Fruit fly (Drosophila melanogaster) whole organism, embryonic: Measurements from ENCODE around the gene ldbr.

Source experiments
- Ada2b ChIP-seq: fragments of 200-800 bp; sonication (Bioruptor generic); IDR thresholded peaks from 2 replicates; pipeline ENCODE4 v1.3.6; 2022; ENCODE audit warnings: missing biosample characterization, missing genetic modification characterization
- Aef1 ChIP-seq: fragments of 200-800 bp; sonication (Bioruptor generic); IDR thresholded peaks from 3 replicates; pipeline ENCODE4 v1.3.6; 2022; ENCODE audit warnings: missing biosample characterization, missing genetic modification characterization
- Antp ChIP-seq: fragments of 200-800 bp; sonication (Bioruptor generic); optimal IDR thresholded peaks from 3 replicates; lab custom pipeline; 2016; ENCODE audit warnings: missing biosample characterization, missing genetic modification characterization
- CG10147 ChIP-seq: fragments of 200-800 bp; sonication (Bioruptor generic); optimal IDR thresholded peaks from 2 replicates; lab custom pipeline; 2019; ENCODE audit warnings: missing biosample characterization, mild to moderate bottlenecking, missing genetic modification characterization, moderate library complexity
- CG11695 ChIP-seq: fragments of 200-800 bp; sonication (Bioruptor generic); IDR thresholded peaks from 3 replicates; pipeline ENCODE4 v1.3.6; 2022; ENCODE audit warnings: missing biosample characterization, missing genetic modification characterization
- CG12659 ChIP-seq: fragments of 200-800 bp; sonication (Bioruptor generic); optimal IDR thresholded peaks from 3 replicates; lab custom pipeline; 2017; ENCODE audit warnings: mild to moderate bottlenecking, missing biosample characterization, missing genetic modification reagents, missing genetic modification characterization
- CG13424 ChIP-seq: fragments of 200-800 bp; sonication (Bioruptor generic); optimal IDR thresholded peaks from 2 replicates; lab custom pipeline; 2019; ENCODE audit warnings: missing biosample characterization, mild to moderate bottlenecking, missing genetic modification characterization, moderate library complexity
- CG15011 ChIP-seq: fragments of 200-800 bp; sonication (Bioruptor generic); optimal IDR thresholded peaks from 3 replicates; lab custom pipeline; 2018; ENCODE audit warnings: missing biosample characterization, mild to moderate bottlenecking, missing genetic modification characterization
- CG1647 ChIP-seq: fragments of 200-800 bp; sonication (Bioruptor generic); optimal IDR thresholded peaks from 3 replicates; lab custom pipeline; 2016; ENCODE audit warnings: missing biosample characterization, missing genetic modification characterization
- CG18011 ChIP-seq: fragments of 200-800 bp; sonication (Bioruptor generic); optimal IDR thresholded peaks from 2 replicates; lab custom pipeline; 2017; ENCODE audit warnings: missing biosample characterization, missing genetic modification characterization, mild to moderate bottlenecking, moderate library complexity, missing genotype
- CG18599 ChIP-seq: fragments of 200-800 bp; sonication (Bioruptor generic); optimal IDR thresholded peaks from 3 replicates; lab custom pipeline; 2017; ENCODE audit warnings: missing biosample characterization, missing genetic modification characterization, mild to moderate bottlenecking, moderate library complexity, missing genetic modification reagents
- CG30403 ChIP-seq: fragments of 200-800 bp; sonication (Bioruptor generic); optimal IDR thresholded peaks from 3 replicates; lab custom pipeline; 2016; ENCODE audit warnings: missing biosample characterization, missing genetic modification characterization
- CG4328 ChIP-seq: fragments of 200-800 bp; sonication (Bioruptor generic); optimal IDR thresholded peaks from 3 replicates; lab custom pipeline; 2017; ENCODE audit warnings: missing biosample characterization, missing genetic modification reagents, missing genetic modification characterization
- CG4707 ChIP-seq: fragments of 200-800 bp; sonication (Bioruptor generic); optimal IDR thresholded peaks from 2 replicates; lab custom pipeline; 2018; ENCODE audit warnings: missing biosample characterization, mild to moderate bottlenecking, missing genetic modification characterization, moderate library complexity
- CG6854 ChIP-seq: fragments of 200-800 bp; sonication (Bioruptor generic); optimal IDR thresholded peaks from 3 replicates; lab custom pipeline; 2017; ENCODE audit warnings: missing biosample characterization, mild to moderate bottlenecking, missing genetic modification characterization
- CG7928 ChIP-seq: fragments of 200-800 bp; sonication (Bioruptor generic); optimal IDR thresholded peaks from 2 replicates; lab custom pipeline; 2017; ENCODE audit warnings: missing biosample characterization, mild to moderate bottlenecking, missing genetic modification characterization
- CG7963 ChIP-seq: fragments of 200-800 bp; sonication (Bioruptor generic); IDR thresholded peaks from 3 replicates; pipeline ENCODE4 v1.3.6; 2022; ENCODE audit warnings: missing biosample characterization, missing genetic modification characterization; ENCODE audit not compliant: partially characterized antibody
- CG8388 ChIP-seq: fragments of 200-800 bp; sonication (Bioruptor generic); optimal IDR thresholded peaks from 2 replicates; lab custom pipeline; 2019; ENCODE audit warnings: missing biosample characterization, mild to moderate bottlenecking, missing genetic modification characterization, moderate library complexity
- CG9215 ChIP-seq: fragments of 200-800 bp; sonication (Bioruptor generic); IDR thresholded peaks from 2 replicates; pipeline ENCODE4 v1.3.6; 2022; ENCODE audit warnings: missing biosample characterization, missing genetic modification characterization
- CG9876 ChIP-seq: fragments of 200-800 bp; sonication (Bioruptor generic); optimal IDR thresholded peaks from 2 replicates; lab custom pipeline; 2016; ENCODE audit warnings: missing biosample characterization, missing genetic modification characterization
- CkIIα-i1 ChIP-seq: fragments of 200-800 bp; sonication (Bioruptor generic); IDR thresholded peaks from 2 replicates; pipeline ENCODE4 v1.3.6; 2022; ENCODE audit warnings: missing biosample characterization, missing genetic modification characterization
- H15 ChIP-seq: fragments of 200-800 bp; sonication (Bioruptor generic); IDR thresholded peaks from 3 replicates; pipeline ENCODE4 v1.3.6; 2022; ENCODE audit warnings: missing biosample characterization, missing genetic modification characterization
- HmgZ ChIP-seq: fragments of 200-800 bp; sonication (Bioruptor generic); optimal IDR thresholded peaks from 2 replicates; lab custom pipeline; 2018; ENCODE audit warnings: missing biosample characterization, mild to moderate bottlenecking, missing genetic modification characterization
- Rfx ChIP-seq: fragments of 200-800 bp; sonication (Bioruptor generic); IDR thresholded peaks from 2 replicates; pipeline ENCODE4 v1.3.6; 2022; ENCODE audit warnings: missing biosample characterization, missing genetic modification characterization
- Scr ChIP-seq: fragments of 200-800 bp; sonication (Bioruptor generic); IDR thresholded peaks from 2 replicates; pipeline ENCODE4 v1.3.6; 2022; ENCODE audit warnings: missing biosample characterization, missing genetic modification characterization; ENCODE audit not compliant: partially characterized antibody
- YL-1 ChIP-seq: fragments of 200-800 bp; sonication (Bioruptor generic); optimal IDR thresholded peaks from 3 replicates; lab custom pipeline; 2017; ENCODE audit warnings: missing biosample characterization, mild to moderate bottlenecking, missing genetic modification characterization
- al ChIP-seq: fragments of 200-800 bp; sonication (Bioruptor generic); IDR thresholded peaks from 2 replicates; pipeline ENCODE4 v1.3.6; 2022; ENCODE audit warnings: missing biosample characterization, missing genetic modification characterization
- amos ChIP-seq: fragments of 200-800 bp; sonication (Bioruptor generic); IDR thresholded peaks from 2 replicates; pipeline ENCODE4 v1.3.6; 2022; ENCODE audit warnings: missing biosample characterization, missing genetic modification characterization; ENCODE audit not compliant: partially characterized antibody
- ase ChIP-seq: fragments of 200-800 bp; sonication (Bioruptor generic); IDR thresholded peaks from 3 replicates; pipeline ENCODE4 v1.3.6; 2022; ENCODE audit warnings: missing biosample characterization, missing genetic modification characterization
- az2 ChIP-seq: fragments of 200-800 bp; sonication (Bioruptor generic); optimal IDR thresholded peaks from 3 replicates; lab custom pipeline; 2016; ENCODE audit warnings: missing biosample characterization, missing genetic modification characterization
- bigmax ChIP-seq: fragments of 200-800 bp; sonication (Bioruptor generic); optimal IDR thresholded peaks from 2 replicates; lab custom pipeline; 2018; ENCODE audit warnings: missing biosample characterization, mild to moderate bottlenecking, missing genetic modification characterization
- bsh ChIP-seq, 2 experiments: fragments of 200-800 bp; sonication (Bioruptor generic); optimal IDR thresholded peaks; 2 replicates each; lab custom pipeline; 2017 to 2018; ENCODE audit warnings: mild to moderate bottlenecking in 2 of 2, missing biosample characterization in 2 of 2, missing genetic modification characterization in 2 of 2, moderate library complexity in 1 of 2
- dmrt99B ChIP-seq: fragments of 200-800 bp; sonication (Bioruptor generic); optimal IDR thresholded peaks from 2 replicates; lab custom pipeline; 2018; ENCODE audit warnings: missing biosample characterization, mild to moderate bottlenecking, missing genetic modification characterization, moderate library complexity
- gce ChIP-seq: fragments of 200-800 bp; sonication (Bioruptor generic); IDR thresholded peaks from 3 replicates; pipeline ENCODE4 v1.3.6; 2022; ENCODE audit warnings: missing biosample characterization, missing genetic modification characterization
- gt ChIP-seq: fragments of 200-800 bp; sonication (Bioruptor generic); IDR thresholded peaks from 2 replicates; pipeline ENCODE4 v1.3.6; 2022; ENCODE audit warnings: missing biosample characterization, missing genetic modification characterization
- insv ChIP-seq, 2 experiments: fragments of 200-800 bp; sonication (Bioruptor generic); optimal IDR thresholded peaks; 3 replicates each; lab custom pipeline; 2016 to 2018; ENCODE audit warnings: missing biosample characterization in 2 of 2, missing genetic modification characterization in 2 of 2
- kay ChIP-seq: fragments of 200-800 bp; sonication (Bioruptor generic); optimal IDR thresholded peaks from 2 replicates; lab custom pipeline; 2016; ENCODE audit warnings: missing biosample characterization, missing genetic modification characterization
- lbe ChIP-seq: fragments of 200-800 bp; sonication (Bioruptor generic); optimal IDR thresholded peaks from 2 replicates; lab custom pipeline; 2016; ENCODE audit warnings: missing biosample characterization, mild to moderate bottlenecking, missing genetic modification characterization
- p53 ChIP-seq: fragments of 200-800 bp; sonication (Bioruptor generic); optimal IDR thresholded peaks from 2 replicates; lab custom pipeline; 2016; ENCODE audit warnings: missing biosample characterization, missing genetic modification characterization
- pan ChIP-seq, 4 experiments: fragments of >200 bp in 3 of 4; fragments of 200-800 bp in 1 of 4; sonication (Bioruptor generic) in 1 of 4; optimal IDR thresholded peaks in 3 of 4; IDR thresholded peaks in 1 of 4; 2 replicates each; pipeline versions ENCODE4 v1.3.6 to Lab custom; 2017 to 2022; ENCODE audit warnings: missing biosample characterization in 2 of 4, missing genetic modification characterization in 2 of 4, mixed read lengths in 1 of 4
- prd ChIP-seq, 3 experiments: fragments of >200 bp in 2 of 3; fragments of 200-800 bp in 1 of 3; sonication (Bioruptor generic) in 1 of 3; optimal IDR thresholded peaks in 2 of 3; IDR thresholded peaks in 1 of 3; 2 replicates in 2 of 3; 3 replicates in 1 of 3; pipeline versions ENCODE4 v1.3.6 to Lab custom; 2017 to 2022; ENCODE audit warnings: missing biosample characterization in 1 of 3, missing genetic modification characterization in 1 of 3
- pum ChIP-seq: fragments of 200-800 bp; sonication (Bioruptor generic); optimal IDR thresholded peaks from 2 replicates; lab custom pipeline; 2016; ENCODE audit warnings: missing biosample characterization, missing genetic modification characterization
- stc ChIP-seq: fragments of 200-800 bp; sonication (Bioruptor generic); IDR thresholded peaks from 2 replicates; pipeline ENCODE4 v1.3.6; 2022; ENCODE audit warnings: missing biosample characterization, missing genetic modification characterization
- tap ChIP-seq: fragments of 200-800 bp; optimal IDR thresholded peaks from 3 replicates; lab custom pipeline; 2019; ENCODE audit warnings: missing biosample characterization, mild to moderate bottlenecking, missing genetic modification characterization, moderate library complexity
- tna ChIP-seq: fragments of 200-800 bp; sonication (Bioruptor generic); IDR thresholded peaks from 2 replicates; pipeline ENCODE4 v1.3.6; 2022; ENCODE audit warnings: missing biosample characterization, missing genetic modification characterization; ENCODE audit not compliant: partially characterized antibody
- unc-4 ChIP-seq: fragments of 200-800 bp; sonication (Bioruptor generic); IDR thresholded peaks from 2 replicates; pipeline ENCODE4 v1.3.6; 2022; ENCODE audit warnings: missing biosample characterization, missing genetic modification characterization; ENCODE audit not compliant: partially characterized antibody
- usp ChIP-seq: fragments of >200 bp; optimal IDR thresholded peaks from 2 replicates; lab custom pipeline; 2017; ENCODE audit warnings: missing biosample characterization, missing genetic modification characterization

Gene ldbr

dm6 chr3L:8153206-8153996 lies 31.8 kb downstream of the ldbr start (continued):
- TF ChIP-seq CG30403 (peak; percentile 46), pan (optimal IDR thresholded peaks at IDR 0.05; lab: Kevin White, UChicago) (no peak), pan (GFP tag; optimal IDR thresholded peaks at IDR 0.05 in 1 of 2, IDR thresholded peaks at IDR 0.05 in 1 of 2) (peak in 1 of 2 experiments; percentile 69), pum (peak; percentile 54), bigmax (GFP tag; lab: Kevin White, UChicago) (no peak), CG15011 (GFP tag; lab: Kevin White, UChicago) (peak; percentile 4), H15 (peak; percentile 53; the same call in 1 of the 3 replicates), kay (GFP tag; lab: Kevin White, UChicago) (no peak), lbe (GFP tag; lab: Kevin White, UChicago) (no peak), CG8388 (GFP tag; lab: Kevin White, UChicago) (peak; percentile 32), tap (peak; percentile 61), CG10147 (GFP tag; lab: Kevin White, UChicago) (no peak), unc-4 (no peak), Ada2b (GFP tag; lab: Robert Waterston, UW) (peak; percentile 50), CG4328 (peak; percentile 18), CG9215 (GFP tag; lab: Robert Waterston, UW) (no peak), insv (GFP tag; optimal IDR thresholded peaks at IDR 0.05; lab: Kevin White, UChicago) (no peak), az2 (peak; percentile 51), CG6854 (GFP tag; lab: Kevin White, UChicago) (no peak), CG4707 (GFP tag; lab: Kevin White, UChicago) (no peak), Scr (GFP tag; lab: Robert Waterston, UW) (no peak), prd (optimal IDR thresholded peaks at IDR 0.05; lab: Kevin White, UChicago) (no peak), prd (GFP tag; IDR thresholded peaks at IDR 0.05; lab: Robert Waterston, UW) (peak; percentile 68; the same call in 1 of the 3 replicates), CG7928 (no peak), bsh (GFP tag; optimal IDR thresholded peaks at IDR 0.05; lab: Kevin White, UChicago) (peak; percentile 65 to 69), CkIIα-i1 (no peak), gt (no peak), ase (GFP tag; lab: Robert Waterston, UW) (peak; percentile 60; the same call in 1 of the 3 replicates), Aef1 (peak; percentile 46; the same call in 1 of the 3 replicates), CG11695 (GFP tag; lab: Robert Waterston, UW) (0 out of 3 replicates have a peak, but pooled peaks have one; percentile 45), usp (no peak), CG9876 (no peak), tna (no peak), stc (GFP tag; lab: Robert Waterston, UW) (peak; percentile 60), al (GFP tag; lab: Robert Waterston, UW) (no peak), CG18011 (no peak), Antp (peak; percentile 32), p53 (GFP tag; lab: Kevin White, UChicago) (no peak), dmrt99B (tag; lab: Kevin White, UChicago) (peak; percentile 80), CG1647 (GFP tag; lab: Kevin White, UChicago) (peak; percentile 54), YL-1 (no peak), CG13424 (tag; lab: Kevin White, UChicago) (peak; percentile 65), CG12659 (GFP tag; lab: Kevin White, UChicago) (peak; percentile 58), Rfx (GFP tag; lab: Robert Waterston, UW) (peak; percentile 22; the same call in 1 of the 2 replicates), amos (GFP tag; lab: Robert Waterston, UW) (no peak), CG7963 (GFP tag; lab: Robert Waterston, UW) (no peak), CG18599 (GFP tag; lab: Kevin White, UChicago) (peak; percentile 33), gce (peak; percentile 32; the same call in 1 of the 3 replicates), HmgZ (tag; lab: Kevin White, UChicago) (no peak)
